Fruit fly (Drosophila melanogaster): Measurements from ENCODE around the gene CG2162.

CG2162 gene

dm6 chr3L:3052110-3052871 lies 17.3 kb downstream of the CG2162 start, which contains the start of gene CG1271 (continued):
- TF ChIP-seq CG11696 (GFP tag; IDR thresholded peaks at IDR 0.05): no peak
- no peak for TF ChIP-seq CG17328 (GFP tag; IDR thresholded peaks at IDR 0.05)
- peak; percentile 11 for TF ChIP-seq dmrt11E (tag; optimal IDR thresholded peaks at IDR 0.05)
- peak; percentile 73 for TF ChIP-seq mam (GFP tag; optimal IDR thresholded peaks at IDR 0.05)
- 0 out of 4 replicates have a peak, but pooled peaks have one; percentile 60 for TF ChIP-seq chinmo (GFP tag; IDR thresholded peaks at IDR 0.05; ENCODE audit: partially characterized antibody)
- TF ChIP-seq cg (GFP tag; optimal IDR thresholded peaks at IDR 0.05): no peak
- TF ChIP-seq Ets65A (GFP tag): peak; percentile 96
- TF ChIP-seq usp (GFP tag; optimal IDR thresholded peaks at IDR 0.05): no peak
- peak; percentile 29 for TF ChIP-seq Nf-YB (GFP tag; optimal IDR thresholded peaks at IDR 0.05)
- TF ChIP-seq Doc2 (GFP tag; IDR thresholded peaks at IDR 0.05): no peak
- peak; percentile 66 for TF ChIP-seq CG14014 (GFP tag; IDR thresholded peaks at IDR 0.05)
- peak; percentile 59 for TF ChIP-seq maf-S (GFP tag; optimal IDR thresholded peaks at IDR 0.05)
- TF ChIP-seq CG6683 (GFP tag; optimal IDR thresholded peaks at IDR 0.05): peak; percentile 26
- TF ChIP-seq CG4404 (GFP tag; IDR thresholded peaks at IDR 0.05): peak; percentile 29; the same call in 1 of the 2 replicates
- peak; percentile 64 for TF ChIP-seq Fer3 (tag; optimal IDR thresholded peaks at IDR 0.05)
- peak; percentile 83 for TF ChIP-seq lab (GFP tag; optimal IDR thresholded peaks at IDR 0.05)
- TF ChIP-seq Drgx (GFP tag; IDR thresholded peaks at IDR 0.05): no peak
- TF ChIP-seq p53 (GFP tag; optimal IDR thresholded peaks at IDR 0.05): no peak
- TF ChIP-seq CG8359 (GFP tag; optimal IDR thresholded peaks at IDR 0.05; ENCODE audit: borderline replicate concordance): no peak
- TF ChIP-seq lov (optimal IDR thresholded peaks at IDR 0.05): no peak
- TF ChIP-seq lov (GFP tag; IDR thresholded peaks at IDR 0.05): no peak
- peak; percentile 35 for TF ChIP-seq CG13775 (GFP tag; optimal IDR thresholded peaks at IDR 0.05)
- TF ChIP-seq pho (GFP tag; optimal IDR thresholded peaks at IDR 0.05): peak; percentile 59
- peak in 1 of 2 experiments; percentile 74 for TF ChIP-seq crp (GFP tag; optimal IDR thresholded peaks at IDR 0.05)
- TF ChIP-seq MTF-1 (GFP tag; optimal IDR thresholded peaks at IDR 0.05; ENCODE audit: borderline replicate concordance): no peak
- TF ChIP-seq az2 (GFP tag; optimal IDR thresholded peaks at IDR 0.05): peak; percentile 41
- TF ChIP-seq odd (GFP tag; optimal IDR thresholded peaks at IDR 0.05): peak; percentile 35
- TF ChIP-seq sim (GFP tag; IDR thresholded peaks at IDR 0.05): no peak
- peak; percentile 16; the same call in 1 of the 2 replicates for TF ChIP-seq amos (GFP tag; IDR thresholded peaks at IDR 0.05; ENCODE audit: partially characterized antibody)
- TF ChIP-seq CG11093 (GFP tag; IDR thresholded peaks at IDR 0.05): no peak
- peak; percentile 51 for TF ChIP-seq HHEX (GFP tag; optimal IDR thresholded peaks at IDR 0.05)
- no peak for TF ChIP-seq CG17912 (GFP tag; optimal IDR thresholded peaks at IDR 0.05)
- TF ChIP-seq CG10565 (GFP tag; optimal IDR thresholded peaks at IDR 0.05): no peak
- no peak for TF ChIP-seq Dip2 (GFP tag; IDR thresholded peaks at IDR 0.05)
- TF ChIP-seq gem (tag; optimal IDR thresholded peaks at IDR 0.05): peak; percentile 80
- peak; percentile 61 for TF ChIP-seq Mad (GFP tag; optimal IDR thresholded peaks at IDR 0.05)
- TF ChIP-seq dati (GFP tag; IDR thresholded peaks at IDR 0.05): no peak
- peak; percentile 26; the same call in 1 of the 3 replicates for TF ChIP-seq knrl (GFP tag; IDR thresholded peaks at IDR 0.05; ENCODE audit: partially characterized antibody)
- peak; percentile 52 for TF ChIP-seq CG18476 (GFP tag; optimal IDR thresholded peaks at IDR 0.05)
- TF ChIP-seq CG7963 (GFP tag; IDR thresholded peaks at IDR 0.05; ENCODE audit: partially characterized antibody): no peak
- no peak for TF ChIP-seq dan (GFP tag; IDR thresholded peaks at IDR 0.05)
- no peak for TF ChIP-seq sqz (GFP tag; optimal IDR thresholded peaks at IDR 0.05)
- TF ChIP-seq CG1792 (GFP tag; optimal IDR thresholded peaks at IDR 0.05): peak; percentile 67
- TF ChIP-seq eve (GFP tag; optimal IDR thresholded peaks at IDR 0.05): no peak
- peak; percentile 77 for TF ChIP-seq ind (GFP tag; optimal IDR thresholded peaks at IDR 0.05)
- TF ChIP-seq CG33557 (GFP tag; optimal IDR thresholded peaks at IDR 0.05): peak; percentile 48
- peak; percentile 73 for TF ChIP-seq CG1603 (tag; optimal IDR thresholded peaks at IDR 0.05)
- TF ChIP-seq fd64A (GFP tag; optimal IDR thresholded peaks at IDR 0.05): no peak
- peak; percentile 68 for TF ChIP-seq lmd (GFP tag; IDR thresholded peaks at IDR 0.05)
